Fruit fly (Drosophila melanogaster): ENCODE measurements around the gene Pgant7.

Gene Pgant7

DNA sequence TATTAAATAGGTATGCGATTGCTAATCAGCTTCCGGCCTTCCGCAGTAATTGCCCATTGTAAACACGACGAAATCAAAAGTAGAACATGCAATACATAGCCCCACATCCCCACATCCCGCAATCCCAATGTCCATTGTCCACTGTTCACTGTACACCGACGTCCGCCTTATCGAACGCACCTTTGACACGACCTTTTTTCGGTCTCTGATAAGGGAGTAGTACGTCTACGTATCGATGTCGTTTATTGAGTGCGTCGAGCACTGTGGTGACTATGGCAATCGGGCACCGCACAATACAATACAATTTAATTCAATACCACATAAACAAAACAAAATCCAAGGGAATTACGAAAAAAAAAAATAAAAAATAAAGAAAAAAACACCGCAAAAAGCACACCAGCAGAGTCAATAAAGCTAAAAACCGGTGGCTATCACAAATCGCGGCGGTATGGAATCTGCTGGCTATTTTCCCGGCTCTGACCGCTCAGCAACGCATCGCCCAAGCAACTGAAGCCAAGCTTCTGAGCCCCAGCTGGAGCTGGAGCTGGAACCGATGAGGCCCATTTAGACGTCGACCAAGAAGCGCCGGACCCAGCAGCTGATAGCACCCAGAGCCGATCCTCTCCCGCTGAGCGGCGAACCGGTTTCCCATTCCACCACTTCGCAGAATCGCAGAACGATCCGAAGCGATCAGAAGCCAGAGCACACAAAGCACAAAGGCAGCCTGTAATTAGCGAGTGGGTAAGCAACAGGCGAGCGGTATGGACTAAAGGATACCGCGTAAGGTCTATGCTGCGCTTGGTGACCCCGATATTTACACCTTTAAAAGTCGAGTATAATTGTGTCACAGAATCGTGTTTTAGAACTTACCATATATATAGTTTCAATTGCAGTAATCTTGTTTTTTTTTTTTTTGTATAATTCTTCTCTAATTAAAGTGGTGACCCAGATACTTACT, 16.2 kb downstream of the Pgant7 start, which contains the start of gene Hayan:
Gene Hayan (minus strand): TSS at position 512 of the 958 bp plus-strand sequence.
- peak; percentile 25 for TF ChIP-seq Snoo (tag; optimal IDR thresholded peaks at IDR 0.05)
- TF ChIP-seq CG17806 (tag; optimal IDR thresholded peaks at IDR 0.05) = no peak
- TF ChIP-seq CG32121 (GFP tag; IDR thresholded peaks at IDR 0.05) = 0 out of 2 replicates have a peak, but pooled peaks have one; percentile 32
- no peak for TF ChIP-seq CG9948 (tag; optimal IDR thresholded peaks at IDR 0.05)
- TF ChIP-seq Pif1A (GFP tag; optimal IDR thresholded peaks at IDR 0.05) = peak; percentile 57
- peak; percentile 60; the same call in 1 of the 2 replicates for TF ChIP-seq CG12605 (GFP tag; IDR thresholded peaks at IDR 0.05)
- peak; percentile 64; the same call in 2 of the 3 replicates for TF ChIP-seq CG4496 (GFP tag; IDR thresholded peaks at IDR 0.05)
- TF ChIP-seq CG34367 (tag; optimal IDR thresholded peaks at IDR 0.05) = peak; percentile 3
- no peak for TF ChIP-seq CG10348 (GFP tag; IDR thresholded peaks at IDR 0.05)
- peak; percentile 17 for TF ChIP-seq CG15710 (tag; optimal IDR thresholded peaks at IDR 0.05)
- peak; percentile 69 for TF ChIP-seq CG13204 (GFP tag; optimal IDR thresholded peaks at IDR 0.05)
- peak; percentile 49 for TF ChIP-seq CG8159 (tag; optimal IDR thresholded peaks at IDR 0.05)
- no peak for TF ChIP-seq D1 (tag; optimal IDR thresholded peaks at IDR 0.05)
- no peak for TF ChIP-seq CG8301 (tag; optimal IDR thresholded peaks at IDR 0.05)
- peak; percentile 58 for TF ChIP-seq gl (tag; optimal IDR thresholded peaks at IDR 0.05)
- TF ChIP-seq EcR (GFP tag; optimal IDR thresholded peaks at IDR 0.05) = peak; percentile 30
- peak; percentile 55 for TF ChIP-seq Pif1B (GFP tag; optimal IDR thresholded peaks at IDR 0.05)
- TF ChIP-seq Ets98B (GFP tag; IDR thresholded peaks at IDR 0.05) = peak; percentile 46; the same call in 1 of the 2 replicates
- no peak for TF ChIP-seq rn (GFP tag; IDR thresholded peaks at IDR 0.05)
- 0 out of 3 replicates have a peak, but pooled peaks have one; percentile 44 for TF ChIP-seq fd96Ca (GFP tag; IDR thresholded peaks at IDR 0.05)
- peak; percentile 44 for TF ChIP-seq CG14655 (GFP tag; optimal IDR thresholded peaks at IDR 0.05)

DNA sequence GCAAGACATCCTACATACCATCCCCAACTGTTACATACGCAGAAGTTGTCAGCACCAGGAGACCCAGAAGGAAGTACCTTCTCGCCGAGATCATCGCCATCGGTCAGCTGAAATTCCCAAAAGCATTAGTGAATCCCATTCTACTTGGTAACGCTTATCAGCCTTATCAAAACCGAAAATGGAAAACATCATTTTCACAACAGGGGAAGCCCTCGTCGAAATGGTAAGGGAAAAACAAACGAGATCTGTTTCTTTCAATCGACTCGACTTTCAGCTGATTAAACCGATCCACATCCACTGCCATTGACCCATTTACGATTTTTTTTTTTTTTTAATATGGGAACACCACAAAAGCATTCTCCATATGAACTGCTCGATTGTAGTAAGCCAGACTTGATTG, 17.2 kb downstream of the Pgant7 start:
- no peak for TF ChIP-seq CG8301 (tag; optimal IDR thresholded peaks at IDR 0.05)
- TF ChIP-seq CG12605 (GFP tag; IDR thresholded peaks at IDR 0.05) = no peak
- no peak for TF ChIP-seq gl (tag; optimal IDR thresholded peaks at IDR 0.05)
- TF ChIP-seq Pif1A (GFP tag; optimal IDR thresholded peaks at IDR 0.05) = no peak
- TF ChIP-seq CG34367 (tag; optimal IDR thresholded peaks at IDR 0.05) = no peak
- no peak for TF ChIP-seq Pif1B (GFP tag; optimal IDR thresholded peaks at IDR 0.05)
- TF ChIP-seq rn (GFP tag; IDR thresholded peaks at IDR 0.05) = no peak
- no peak for TF ChIP-seq CG4496 (GFP tag; IDR thresholded peaks at IDR 0.05)

DNA sequence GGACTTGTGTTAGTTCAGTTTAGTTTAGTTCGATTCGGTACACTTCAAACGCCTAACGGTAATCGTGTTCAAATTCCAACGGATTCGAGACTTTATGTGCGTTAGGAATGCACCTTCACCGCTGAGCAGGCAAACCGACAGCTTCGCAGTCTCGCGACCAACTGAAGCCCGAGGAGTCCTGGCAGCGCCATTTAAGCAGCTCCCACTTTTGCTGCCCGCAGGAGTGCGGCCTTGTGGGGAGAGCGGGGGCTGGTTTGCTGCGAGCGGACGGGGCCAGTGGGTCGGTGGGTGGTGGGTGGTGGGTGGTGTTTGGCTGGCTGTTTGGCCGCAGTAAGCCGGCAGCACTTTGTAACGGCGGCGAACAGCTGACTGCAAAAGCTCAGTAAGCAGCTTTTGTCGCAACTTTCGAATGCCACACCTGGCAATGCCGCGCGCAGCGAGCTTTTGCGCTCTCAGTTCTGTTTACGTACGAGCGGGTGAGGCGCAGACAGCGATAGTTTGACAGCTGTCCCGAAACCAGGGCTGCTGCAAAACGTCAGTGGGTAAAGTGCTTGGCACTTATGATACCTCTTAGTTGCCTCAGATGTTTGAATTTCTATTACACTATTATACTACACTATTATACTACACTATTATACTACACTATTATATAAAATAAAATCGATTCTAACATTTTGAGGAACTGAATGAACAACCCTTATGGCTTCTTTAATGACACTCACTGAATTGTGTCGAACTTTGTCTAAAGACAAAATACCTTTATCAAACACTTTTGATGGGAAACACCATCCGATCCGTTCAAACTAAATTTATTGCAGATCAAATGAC, 20.3 kb downstream of the Pgant7 start, which contains the start of gene CG32547:
Gene CG32547 (minus strand): TSS at position 181 of the 828 bp plus-strand sequence.
- TF ChIP-seq Pif1B (GFP tag; optimal IDR thresholded peaks at IDR 0.05) (peak; percentile 13), Pif1A (GFP tag; optimal IDR thresholded peaks at IDR 0.05) (peak; percentile 21), CG14655 (GFP tag; optimal IDR thresholded peaks at IDR 0.05) (peak; percentile 3), D1 (tag; optimal IDR thresholded peaks at IDR 0.05) (no peak), CG17806 (tag; optimal IDR thresholded peaks at IDR 0.05) (peak; percentile 32), Ets98B (GFP tag; IDR thresholded peaks at IDR 0.05) (peak; percentile 28; the same call in 1 of the 2 replicates), CG34367 (tag; optimal IDR thresholded peaks at IDR 0.05) (no peak), CG8301 (tag; optimal IDR thresholded peaks at IDR 0.05) (peak; percentile 19), CG32121 (GFP tag; IDR thresholded peaks at IDR 0.05) (0 out of 2 replicates have a peak, but pooled peaks have one; percentile 22), fd96Ca (GFP tag; IDR thresholded peaks at IDR 0.05) (no peak), Snoo (tag; optimal IDR thresholded peaks at IDR 0.05) (no peak), CG8159 (tag; optimal IDR thresholded peaks at IDR 0.05) (peak; percentile 18), CG13204 (GFP tag; optimal IDR thresholded peaks at IDR 0.05) (no peak), CG4496 (GFP tag; IDR thresholded peaks at IDR 0.05) (peak; percentile 42; the same call in 2 of the 3 replicates)

DNA sequence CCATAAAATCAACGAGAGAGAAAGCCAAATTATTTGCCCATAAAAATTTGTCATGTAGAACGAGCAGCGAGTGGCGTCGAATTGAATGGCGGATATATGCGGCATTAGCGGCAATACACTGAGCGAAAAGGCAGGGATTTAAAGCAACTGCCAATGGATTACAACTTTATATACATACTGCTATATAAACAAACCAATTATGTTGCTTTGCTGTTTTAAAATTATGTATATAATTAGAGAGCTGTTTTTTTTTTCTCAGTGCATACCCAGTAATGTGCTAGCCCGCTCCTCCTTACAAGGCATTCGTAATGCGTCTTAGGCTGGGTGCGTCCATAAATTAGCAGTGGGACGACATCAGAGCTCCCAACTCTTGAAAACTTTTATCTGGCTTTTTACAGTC, 31.9 kb downstream of the Pgant7 start:
- TF ChIP-seq CG17806 (tag; optimal IDR thresholded peaks at IDR 0.05) (no peak), gl (tag; optimal IDR thresholded peaks at IDR 0.05) (no peak), CG32121 (GFP tag; IDR thresholded peaks at IDR 0.05) (no peak), D1 (tag; optimal IDR thresholded peaks at IDR 0.05) (no peak), CG14655 (GFP tag; optimal IDR thresholded peaks at IDR 0.05) (no peak), CG8301 (tag; optimal IDR thresholded peaks at IDR 0.05) (no peak), CG8159 (tag; optimal IDR thresholded peaks at IDR 0.05) (no peak), rn (GFP tag; IDR thresholded peaks at IDR 0.05) (no peak), Ets98B (GFP tag; IDR thresholded peaks at IDR 0.05) (no peak), CG13204 (GFP tag; optimal IDR thresholded peaks at IDR 0.05) (no peak), CG4496 (GFP tag; IDR thresholded peaks at IDR 0.05) (no peak), CG15710 (tag; optimal IDR thresholded peaks at IDR 0.05) (no peak), CG34367 (tag; optimal IDR thresholded peaks at IDR 0.05) (no peak), Pif1A (GFP tag; optimal IDR thresholded peaks at IDR 0.05) (no peak), fd96Ca (GFP tag; IDR thresholded peaks at IDR 0.05) (no peak), CG10348 (GFP tag; IDR thresholded peaks at IDR 0.05) (no peak), CG9948 (tag; optimal IDR thresholded peaks at IDR 0.05) (no peak), Snoo (tag; optimal IDR thresholded peaks at IDR 0.05) (no peak)

- no peak for TF ChIP-seq CG34367 (tag; optimal IDR thresholded peaks at IDR 0.05)
- no peak for TF ChIP-seq gl (tag; optimal IDR thresholded peaks at IDR 0.05)
- TF ChIP-seq fd96Ca (GFP tag; IDR thresholded peaks at IDR 0.05) = no peak
- no peak for TF ChIP-seq CG12605 (GFP tag; IDR thresholded peaks at IDR 0.05)
- no peak for TF ChIP-seq CG15710 (tag; optimal IDR thresholded peaks at IDR 0.05)
- TF ChIP-seq CG10348 (GFP tag; IDR thresholded peaks at IDR 0.05) = no peak
- TF ChIP-seq CG8301 (tag; optimal IDR thresholded peaks at IDR 0.05) = no peak
- TF ChIP-seq Pif1A (GFP tag; optimal IDR thresholded peaks at IDR 0.05) = no peak
- no peak for TF ChIP-seq CG32121 (GFP tag; IDR thresholded peaks at IDR 0.05)
- no peak for TF ChIP-seq CG9948 (tag; optimal IDR thresholded peaks at IDR 0.05)
- no peak for TF ChIP-seq CG17806 (tag; optimal IDR thresholded peaks at IDR 0.05)
- TF ChIP-seq Snoo (tag; optimal IDR thresholded peaks at IDR 0.05) = no peak
- TF ChIP-seq CG13204 (GFP tag; optimal IDR thresholded peaks at IDR 0.05) = no peak
- TF ChIP-seq Pif1B (GFP tag; optimal IDR thresholded peaks at IDR 0.05) = no peak
- no peak for TF ChIP-seq EcR (GFP tag; optimal IDR thresholded peaks at IDR 0.05)
- no peak for TF ChIP-seq Ets98B (GFP tag; IDR thresholded peaks at IDR 0.05)
- no peak for TF ChIP-seq CG4496 (GFP tag; IDR thresholded peaks at IDR 0.05)
Measured at dm6 chrX:18460318-18460717, 39.5 kb downstream of the Pgant7 start, which contains the start of gene CG43843. CG43843 (minus strand) TSS chrX:18460418.
